Fruit fly (Drosophila melanogaster): ENCODE results near the gene Nlp.
A peak's percentile ranks its signal among the peaks of the same experiment; 100 is the strongest.

Nlp gene

DNA sequence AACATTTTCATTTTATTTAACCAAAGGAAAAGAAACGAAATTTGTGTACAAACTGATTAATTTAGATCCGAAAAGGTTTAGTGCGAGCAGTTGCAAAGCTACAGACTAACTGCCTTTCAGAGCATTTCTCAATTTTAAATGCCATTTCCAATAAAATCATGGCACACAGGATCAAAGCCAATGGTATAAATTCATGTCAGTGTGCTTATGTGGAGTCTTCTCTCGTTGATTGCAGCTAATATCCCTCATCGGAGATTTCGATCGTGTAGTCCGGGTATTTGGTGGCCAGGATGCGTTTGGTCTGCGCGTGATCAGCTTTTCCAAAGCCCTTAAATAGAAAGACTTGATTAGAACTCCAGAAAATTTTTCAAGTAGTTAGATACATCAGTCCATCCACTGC lies 34.0 kb downstream of the Nlp start, which contains the start of gene janB:
TSS of gene janB (minus strand) at position 101 of the 400 bp plus-strand sequence.
- TF ChIP-seq Pif1A (GFP tag; optimal IDR thresholded peaks at IDR 0.05) (no peak), EcR (GFP tag; optimal IDR thresholded peaks at IDR 0.05) (no peak), gl (tag; optimal IDR thresholded peaks at IDR 0.05) (no peak), rn (GFP tag; IDR thresholded peaks at IDR 0.05) (no peak), Ets98B (GFP tag; IDR thresholded peaks at IDR 0.05) (no peak), CG34367 (tag; optimal IDR thresholded peaks at IDR 0.05) (no peak), CG17806 (tag; optimal IDR thresholded peaks at IDR 0.05) (no peak)

DNA sequence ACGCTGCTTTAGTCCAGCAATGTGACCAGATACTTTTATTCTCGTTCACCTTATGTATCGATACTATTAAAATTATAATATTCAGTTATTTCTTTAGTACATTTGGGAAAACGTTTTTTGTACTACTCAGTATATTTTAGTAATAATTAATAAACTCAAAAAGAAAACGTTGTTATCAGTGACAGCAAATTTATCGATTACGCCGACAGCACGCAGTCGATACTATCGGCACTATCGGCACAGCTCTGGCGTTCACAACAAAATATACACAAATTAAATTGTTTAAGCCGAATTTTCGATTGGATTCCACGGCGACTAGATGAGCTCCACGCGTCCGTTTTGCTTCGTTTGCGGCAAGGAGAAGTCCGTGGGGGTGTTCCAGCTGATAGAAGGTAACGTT lies 34.9 kb downstream of the Nlp start, which contains the start of the genes janA, Sry-alpha and Sry-beta:
TSS of gene janA (minus strand) at position 40 of the 400 bp plus-strand sequence.
TSS of gene Sry-alpha (plus strand) at position 226 of the 400 bp plus-strand sequence.
TSS of gene Sry-beta (plus strand) at position 226 of the 400 bp plus-strand sequence.
- TF ChIP-seq D1 (tag; optimal IDR thresholded peaks at IDR 0.05) (no peak), CG8301 (tag; optimal IDR thresholded peaks at IDR 0.05) (no peak), rn (GFP tag; IDR thresholded peaks at IDR 0.05) (no peak), CG15710 (tag; optimal IDR thresholded peaks at IDR 0.05) (peak; percentile 2), CG32121 (GFP tag; IDR thresholded peaks at IDR 0.05) (no peak), CG10348 (GFP tag; IDR thresholded peaks at IDR 0.05) (no peak), Pif1B (GFP tag; optimal IDR thresholded peaks at IDR 0.05) (no peak), Pif1A (GFP tag; optimal IDR thresholded peaks at IDR 0.05) (no peak)

DNA sequence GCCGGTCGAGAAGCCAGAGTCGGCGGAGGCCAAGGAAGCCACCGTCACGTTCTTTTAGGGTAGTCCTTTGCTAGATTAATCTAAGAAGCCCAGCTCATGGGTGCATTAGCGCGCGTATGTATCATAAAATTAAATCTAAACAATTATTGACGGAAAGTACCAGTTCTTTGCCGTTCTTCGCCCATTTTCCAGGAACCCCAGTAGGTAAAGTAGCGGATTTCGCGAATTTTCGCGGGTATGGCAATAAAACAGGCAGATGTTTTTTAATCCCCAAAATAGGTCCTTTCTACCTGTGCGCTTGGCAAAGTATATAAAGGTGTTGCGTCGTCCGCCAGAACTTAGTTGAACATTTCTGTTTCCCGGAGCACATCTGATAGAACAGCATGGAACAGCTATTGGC lies 36.3 kb downstream of the Nlp start:
- TF ChIP-seq CG13204 (GFP tag; optimal IDR thresholded peaks at IDR 0.05) (no peak), CG32121 (GFP tag; IDR thresholded peaks at IDR 0.05) (no peak), fd96Ca (GFP tag; IDR thresholded peaks at IDR 0.05) (no peak), CG15710 (tag; optimal IDR thresholded peaks at IDR 0.05) (no peak), CG12605 (GFP tag; IDR thresholded peaks at IDR 0.05) (no peak), gl (tag; optimal IDR thresholded peaks at IDR 0.05) (no peak), Snoo (tag; optimal IDR thresholded peaks at IDR 0.05) (no peak), CG34367 (tag; optimal IDR thresholded peaks at IDR 0.05) (no peak), Pif1A (GFP tag; optimal IDR thresholded peaks at IDR 0.05) (no peak), CG9948 (tag; optimal IDR thresholded peaks at IDR 0.05) (no peak), Ets98B (GFP tag; IDR thresholded peaks at IDR 0.05) (no peak), rn (GFP tag; IDR thresholded peaks at IDR 0.05) (no peak), EcR (GFP tag; optimal IDR thresholded peaks at IDR 0.05) (no peak), CG10348 (GFP tag; IDR thresholded peaks at IDR 0.05) (no peak), CG4496 (GFP tag; IDR thresholded peaks at IDR 0.05) (no peak), D1 (tag; optimal IDR thresholded peaks at IDR 0.05) (no peak), CG8159 (tag; optimal IDR thresholded peaks at IDR 0.05) (no peak), Pif1B (GFP tag; optimal IDR thresholded peaks at IDR 0.05) (no peak), CG17806 (tag; optimal IDR thresholded peaks at IDR 0.05) (no peak)

DNA sequence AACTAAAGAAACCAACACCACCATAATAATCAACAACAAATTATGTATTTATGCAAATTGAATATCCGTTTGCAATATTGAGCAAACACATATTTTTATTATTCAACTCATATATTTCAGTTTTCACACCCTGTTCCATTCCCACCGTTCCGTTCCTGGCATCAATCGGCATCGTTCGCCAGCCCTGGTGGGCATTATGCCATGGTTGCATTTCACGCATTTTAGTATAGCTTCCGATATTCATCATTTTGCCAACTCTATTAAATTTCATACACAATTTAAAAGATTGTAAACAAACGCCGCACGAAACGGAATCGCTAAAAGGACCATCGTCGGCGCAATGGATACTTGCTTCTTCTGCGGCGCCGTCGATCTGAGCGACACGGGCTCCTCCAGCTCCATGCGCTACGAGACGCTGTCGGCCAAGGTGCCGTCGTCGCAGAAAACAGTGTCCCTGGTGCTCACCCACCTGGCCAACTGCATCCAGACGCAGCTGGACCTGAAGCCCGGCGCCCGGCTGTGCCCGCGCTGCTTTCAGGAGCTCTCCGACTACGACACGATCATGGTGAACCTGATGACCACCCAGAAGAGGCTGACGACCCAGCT lies 38.7 kb downstream of the Nlp start, which contains the start of gene Sry-delta:
TSS of gene Sry-delta (plus strand) at position 203 of the 606 bp plus-strand sequence.
- TF ChIP-seq fd96Ca (GFP tag; IDR thresholded peaks at IDR 0.05) (peak; percentile 70; the same call in 2 of the 3 replicates), CG13204 (GFP tag; optimal IDR thresholded peaks at IDR 0.05) (no peak), Ets98B (GFP tag; IDR thresholded peaks at IDR 0.05) (peak; percentile 75), CG4496 (GFP tag; IDR thresholded peaks at IDR 0.05) (peak; percentile 43; the same call in 2 of the 3 replicates), CG10348 (GFP tag; IDR thresholded peaks at IDR 0.05) (no peak), CG15710 (tag; optimal IDR thresholded peaks at IDR 0.05) (peak; percentile 48), CG34367 (tag; optimal IDR thresholded peaks at IDR 0.05) (no peak), rn (GFP tag; IDR thresholded peaks at IDR 0.05) (peak; percentile 42; the same call in 1 of the 2 replicates), Snoo (tag; optimal IDR thresholded peaks at IDR 0.05) (peak; percentile 65), CG17806 (tag; optimal IDR thresholded peaks at IDR 0.05) (peak; percentile 23), Pif1A (GFP tag; optimal IDR thresholded peaks at IDR 0.05) (no peak)

DNA sequence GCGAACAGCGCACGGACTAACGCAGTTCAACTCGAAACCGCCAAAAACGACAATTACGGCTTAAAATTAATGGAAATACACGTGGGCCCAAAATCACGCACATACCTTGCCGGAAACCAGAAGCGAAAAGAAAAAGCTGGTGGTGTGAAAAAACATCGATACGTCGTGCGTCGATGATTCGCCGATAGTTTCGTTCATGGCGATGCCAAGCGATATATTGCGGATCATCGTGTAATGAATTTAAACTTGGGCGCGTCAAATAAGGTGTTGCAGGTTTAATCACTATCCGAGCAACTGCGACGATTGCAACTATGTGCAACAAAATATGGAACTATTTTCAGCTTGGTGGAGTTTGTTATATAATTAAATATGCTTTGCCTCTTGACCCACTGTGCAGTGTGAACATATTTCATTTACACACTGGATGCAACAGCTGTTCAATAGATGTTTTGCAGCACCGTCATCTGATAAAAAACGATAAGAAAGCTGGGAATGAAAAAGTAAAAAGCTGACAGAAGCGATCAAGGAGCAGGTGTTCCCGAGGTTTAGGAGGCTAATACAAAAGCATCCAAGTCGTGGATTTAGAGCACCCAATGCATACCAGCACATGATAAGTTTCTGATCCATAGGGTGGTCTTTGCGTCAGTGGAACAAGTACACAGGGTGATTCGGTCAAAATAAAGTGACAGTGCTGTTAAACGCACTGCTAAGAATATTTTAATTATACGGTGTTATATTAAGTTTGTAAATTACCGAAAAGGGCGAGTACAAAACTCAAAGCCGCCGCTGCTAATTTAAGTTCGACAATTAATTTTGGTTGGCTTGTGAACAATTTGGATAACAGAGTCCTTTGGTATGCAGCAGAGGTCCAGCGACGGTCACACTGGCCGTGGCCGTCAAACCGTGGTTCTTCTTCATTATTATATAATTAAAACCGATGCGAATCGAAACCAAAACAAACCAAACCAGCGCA lies 41.7 kb downstream of the Nlp start, which contains the start of the genes RpL32 and CG7943:
TSS of gene RpL32 (minus strand) at position 133 of the 973 bp plus-strand sequence.
TSS of gene CG7943 (plus strand) at position 442 of the 973 bp plus-strand sequence.
- TF ChIP-seq CG9948 (tag; optimal IDR thresholded peaks at IDR 0.05), result peak; percentile 76
- TF ChIP-seq CG13204 (GFP tag; optimal IDR thresholded peaks at IDR 0.05), result no peak
- TF ChIP-seq CG15710 (tag; optimal IDR thresholded peaks at IDR 0.05), result peak; percentile 83
- peak; percentile 77 for TF ChIP-seq CG34367 (tag; optimal IDR thresholded peaks at IDR 0.05)
- peak; percentile 94 for TF ChIP-seq Snoo (tag; optimal IDR thresholded peaks at IDR 0.05)
- TF ChIP-seq D1 (tag; optimal IDR thresholded peaks at IDR 0.05), result no peak
- peak; percentile 94 for TF ChIP-seq Pif1B (GFP tag; optimal IDR thresholded peaks at IDR 0.05)
- peak; percentile 95 for TF ChIP-seq fd96Ca (GFP tag; IDR thresholded peaks at IDR 0.05)
- TF ChIP-seq CG8301 (tag; optimal IDR thresholded peaks at IDR 0.05), result peak; percentile 81
- peak; percentile 88 for TF ChIP-seq Pif1A (GFP tag; optimal IDR thresholded peaks at IDR 0.05)
- peak; percentile 89 for TF ChIP-seq CG32121 (GFP tag; IDR thresholded peaks at IDR 0.05)
- peak; percentile 73 for TF ChIP-seq rn (GFP tag; IDR thresholded peaks at IDR 0.05)
- peak; percentile 78 for TF ChIP-seq CG12605 (GFP tag; IDR thresholded peaks at IDR 0.05)
- TF ChIP-seq CG14655 (GFP tag; optimal IDR thresholded peaks at IDR 0.05), result no peak
- TF ChIP-seq CG17806 (tag; optimal IDR thresholded peaks at IDR 0.05), result peak; percentile 83
- peak; percentile 84 for TF ChIP-seq CG8159 (tag; optimal IDR thresholded peaks at IDR 0.05)
- TF ChIP-seq gl (tag; optimal IDR thresholded peaks at IDR 0.05), result peak; percentile 78
- TF ChIP-seq EcR (GFP tag; optimal IDR thresholded peaks at IDR 0.05), result no peak
- peak; percentile 92 for TF ChIP-seq Ets98B (GFP tag; IDR thresholded peaks at IDR 0.05)
- TF ChIP-seq CG10348 (GFP tag; IDR thresholded peaks at IDR 0.05), result peak; percentile 84
- TF ChIP-seq CG4496 (GFP tag; IDR thresholded peaks at IDR 0.05), result peak; percentile 94

Data from whole organism, pupa.